Worm (Caenorhabditis elegans): ENCODE results near the gene pat-3.
A peak's percentile ranks its signal among the peaks of the same experiment; 100 is the strongest.

Gene pat-3

ce11 chrIII:3952058-3952457 is 38.1 kb upstream of the pat-3 start:
- TF ChIP-seq ceh-82 (tag; optimal IDR thresholded peaks at IDR 0.05) (no peak), tra-1 (GFP tag; IDR thresholded peaks at IDR 0.05) (no peak), aly-2 (tag; optimal IDR thresholded peaks at IDR 0.05) (no peak), attf-4 (tag; optimal IDR thresholded peaks at IDR 0.05) (no peak), F26F4.8 (GFP tag; conservative IDR thresholded peaks at IDR 0.05) (no peak), mxl-2 (GFP tag; conservative IDR thresholded peaks at IDR 0.05) (no peak), daf-8 (GFP tag; IDR thresholded peaks at IDR 0.05) (no peak), fos-1 (tag; optimal IDR thresholded peaks at IDR 0.05) (no peak), vab-7 (GFP tag; IDR thresholded peaks at IDR 0.05) (no peak), dmd-8 (GFP tag; IDR thresholded peaks at IDR 0.05) (no peak), hlh-30 (tag; optimal IDR thresholded peaks at IDR 0.05; ENCODE audit: insufficient read depth) (peak; percentile 81), lir-3 (tag; optimal IDR thresholded peaks at IDR 0.05) (no peak), lin-29 (GFP tag; IDR thresholded peaks at IDR 0.05) (no peak), dmd-6 (GFP tag; IDR thresholded peaks at IDR 0.05) (no peak), hlh-11 (tag; optimal IDR thresholded peaks at IDR 0.05) (no peak), lin-13 (GFP tag; optimal IDR thresholded peaks at IDR 0.05) (no peak), nhr-10 (tag; optimal IDR thresholded peaks at IDR 0.05) (no peak), snpc-4 (tag; optimal IDR thresholded peaks at IDR 0.05) (no peak), zip-2 (tag; optimal IDR thresholded peaks at IDR 0.05) (no peak), spr-1 (tag; optimal IDR thresholded peaks at IDR 0.05) (no peak), zag-1 (tag; optimal IDR thresholded peaks at IDR 0.05) (no peak), skn-1 (tag; optimal IDR thresholded peaks at IDR 0.05) (no peak), nhr-48 (tag; optimal IDR thresholded peaks at IDR 0.05) (no peak), ces-1 (GFP tag; optimal IDR thresholded peaks at IDR 0.05) (no peak), egl-27 (tag; optimal IDR thresholded peaks at IDR 0.05) (no peak), ama-1 (optimal IDR thresholded peaks at IDR 0.05) (no peak), nhr-111 (GFP tag; optimal IDR thresholded peaks at IDR 0.05) (no peak), Y75B8A.6 (GFP tag; IDR thresholded peaks at IDR 0.05) (no peak), cey-2 (tag; optimal IDR thresholded peaks at IDR 0.05; ENCODE audit: borderline replicate concordance, insufficient read depth) (no peak), ZK337.2 (GFP tag; IDR thresholded peaks at IDR 0.05) (no peak), ztf-11 (tag; optimal IDR thresholded peaks at IDR 0.05) (no peak), daf-12 (tag; optimal IDR thresholded peaks at IDR 0.05) (no peak), unc-130 (GFP tag; optimal IDR thresholded peaks at IDR 0.05) (no peak), ceh-32 (tag; optimal IDR thresholded peaks at IDR 0.05; ENCODE audit: poor library complexity) (no peak), duxl-1 (tag; optimal IDR thresholded peaks at IDR 0.05; ENCODE audit: poor library complexity) (no peak), jun-1 (tag; optimal IDR thresholded peaks at IDR 0.05) (no peak), php-3 (GFP tag; IDR thresholded peaks at IDR 0.05) (no peak), mdt-29 (GFP tag; IDR thresholded peaks at IDR 0.05) (no peak), madf-9 (GFP tag; conservative IDR thresholded peaks at IDR 0.05) (no peak), dmd-9 (GFP tag; IDR thresholded peaks at IDR 0.05) (no peak), zfp-2 (tag; optimal IDR thresholded peaks at IDR 0.05) (no peak), lin-1 (GFP tag; IDR thresholded peaks at IDR 0.05) (no peak), nhr-28 (tag; optimal IDR thresholded peaks at IDR 0.05) (peak; percentile 88), pqm-1 (tag; optimal IDR thresholded peaks at IDR 0.05) (peak; percentile 62), lim-7 (GFP tag; IDR thresholded peaks at IDR 0.05) (no peak), ceh-44 (GFP tag; IDR thresholded peaks at IDR 0.05) (no peak), nhr-41 (GFP tag; IDR thresholded peaks at IDR 0.05) (no peak), ceh-62 (tag; optimal IDR thresholded peaks at IDR 0.05) (no peak), Y5F2A.4 (GFP tag; optimal IDR thresholded peaks at IDR 0.05) (no peak), hmg-1.1 (GFP tag; IDR thresholded peaks at IDR 0.05) (no peak), mdl-1 (tag; optimal IDR thresholded peaks at IDR 0.05) (peak in 1 of 2 experiments; percentile 75), gei-8 (GFP tag; optimal IDR thresholded peaks at IDR 0.05) (no peak), nhr-11 (tag; optimal IDR thresholded peaks at IDR 0.05) (no peak)
